Fruit fly (Drosophila melanogaster) whole organism, embryonic: ENCODE data around the gene CG7860.

ENCODE experiments used
- Antp ChIP-seq: fragments of 200-800 bp; sonication (Bioruptor generic); optimal IDR thresholded peaks from 3 replicates; lab custom pipeline; 2016; ENCODE audit warnings: missing biosample characterization, missing genetic modification characterization
- C15 ChIP-seq: fragments of 200-800 bp; sonication (Bioruptor generic); IDR thresholded peaks from 3 replicates; pipeline ENCODE4 v1.3.6; 2022; ENCODE audit warnings: missing biosample characterization, missing genetic modification characterization
- CG11398 ChIP-seq: fragments of 200-800 bp; sonication (Bioruptor generic); optimal IDR thresholded peaks from 2 replicates; lab custom pipeline; 2016; ENCODE audit warnings: missing biosample characterization, missing genetic modification characterization
- CG12155 ChIP-seq: fragments of 200-800 bp; sonication (Bioruptor generic); optimal IDR thresholded peaks from 3 replicates; lab custom pipeline; 2016; ENCODE audit warnings: missing biosample characterization, missing genetic modification characterization
- CG13123 ChIP-seq: fragments of 200-800 bp; sonication (Bioruptor generic); optimal IDR thresholded peaks from 2 replicates; lab custom pipeline; 2016; ENCODE audit warnings: missing biosample characterization, missing genetic modification characterization
- CG16815 ChIP-seq: fragments of 200-800 bp; sonication (Bioruptor generic); optimal IDR thresholded peaks from 3 replicates; lab custom pipeline; 2017; ENCODE audit warnings: missing biosample characterization, mild to moderate bottlenecking, missing genetic modification characterization
- CG17328 ChIP-seq: fragments of 200-800 bp; sonication (Bioruptor generic); IDR thresholded peaks from 2 replicates; pipeline ENCODE4 v1.3.6; 2022; ENCODE audit warnings: missing biosample characterization, missing genetic modification characterization
- CG17361 ChIP-seq: fragments of 200-800 bp; sonication (Bioruptor generic); IDR thresholded peaks from 3 replicates; pipeline ENCODE4 v1.3.6; 2022; ENCODE audit warnings: missing biosample characterization, missing genetic modification characterization
- CG17612 ChIP-seq: fragments of 200-800 bp; sonication (Bioruptor generic); IDR thresholded peaks from 2 replicates; pipeline ENCODE4 v1.3.6; 2022; ENCODE audit warnings: missing biosample characterization, missing genetic modification characterization
- CG2889 ChIP-seq: fragments of 200-800 bp; sonication (Bioruptor generic); IDR thresholded peaks from 3 replicates; pipeline ENCODE4 v1.3.6; 2022; ENCODE audit warnings: missing biosample characterization, missing genetic modification characterization
- CG31388 ChIP-seq: fragments of 200-800 bp; sonication (Bioruptor generic); optimal IDR thresholded peaks from 2 replicates; lab custom pipeline; 2016; ENCODE audit warnings: missing biosample characterization, missing genetic modification characterization
- CG3163 ChIP-seq: fragments of 200-800 bp; sonication (Bioruptor generic); optimal IDR thresholded peaks from 3 replicates; lab custom pipeline; 2016; ENCODE audit warnings: missing biosample characterization, missing genetic modification characterization
- CG32532 ChIP-seq: fragments of 200-800 bp; sonication (Bioruptor generic); IDR thresholded peaks from 2 replicates; pipeline ENCODE4 v1.3.6; 2022; ENCODE audit warnings: missing biosample characterization, missing genetic modification characterization
- CG33213 ChIP-seq: fragments of 200-800 bp; sonication (Bioruptor generic); optimal IDR thresholded peaks from 3 replicates; lab custom pipeline; 2016; ENCODE audit warnings: missing biosample characterization, missing genetic modification characterization
- CG3838 ChIP-seq: fragments of 200-800 bp; sonication (Bioruptor generic); optimal IDR thresholded peaks from 3 replicates; lab custom pipeline; 2016; ENCODE audit warnings: missing biosample characterization, missing genetic modification characterization
- CG4820 ChIP-seq: fragments of 200-800 bp; sonication (Bioruptor generic); optimal IDR thresholded peaks from 3 replicates; lab custom pipeline; 2016; ENCODE audit warnings: missing biosample characterization, missing genetic modification characterization
- CG5180 ChIP-seq: fragments of 200-800 bp; sonication (Bioruptor generic); optimal IDR thresholded peaks from 3 replicates; lab custom pipeline; 2017; ENCODE audit warnings: missing biosample characterization, missing genetic modification characterization, mild to moderate bottlenecking, moderate library complexity, missing genetic modification reagents
- CG6854 ChIP-seq: fragments of 200-800 bp; sonication (Bioruptor generic); optimal IDR thresholded peaks from 3 replicates; lab custom pipeline; 2017; ENCODE audit warnings: missing biosample characterization, mild to moderate bottlenecking, missing genetic modification characterization
- CG7786 ChIP-seq: fragments of 200-800 bp; sonication (Bioruptor generic); optimal IDR thresholded peaks from 2 replicates; lab custom pipeline; 2016; ENCODE audit warnings: missing biosample characterization, missing genetic modification characterization
- CG9437 ChIP-seq: fragments of 200-800 bp; sonication (Bioruptor generic); optimal IDR thresholded peaks from 2 replicates; lab custom pipeline; 2018; ENCODE audit warnings: missing biosample characterization, mild to moderate bottlenecking, missing genetic modification characterization
- CHES-1-like ChIP-seq: fragments of 200-800 bp; sonication (Bioruptor generic); optimal IDR thresholded peaks from 2 replicates; lab custom pipeline; 2016; ENCODE audit warnings: missing biosample characterization, missing genetic modification characterization
- CkIIα-i1 ChIP-seq: fragments of 200-800 bp; sonication (Bioruptor generic); IDR thresholded peaks from 2 replicates; pipeline ENCODE4 v1.3.6; 2022; ENCODE audit warnings: missing biosample characterization, missing genetic modification characterization
- D19B ChIP-seq: fragments of 200-800 bp; sonication (Bioruptor generic); optimal IDR thresholded peaks from 2 replicates; lab custom pipeline; 2017; ENCODE audit warnings: missing biosample characterization, mild to moderate bottlenecking, missing genetic modification characterization
- Dll ChIP-seq: fragments of 200-800 bp; sonication (Bioruptor generic); IDR thresholded peaks from 4 replicates; pipeline ENCODE4 v1.3.6; 2022; ENCODE audit warnings: missing biosample characterization, missing genetic modification characterization; ENCODE audit not compliant: partially characterized antibody
- Doc3 ChIP-seq: fragments of 200-800 bp; sonication (Bioruptor generic); IDR thresholded peaks from 3 replicates; pipeline ENCODE4 v1.3.6; 2022; ENCODE audit warnings: missing biosample characterization, missing genetic modification characterization; ENCODE audit not compliant: partially characterized antibody
- Elba2 ChIP-seq: fragments of 200-800 bp; sonication (Bioruptor generic); optimal IDR thresholded peaks from 3 replicates; lab custom pipeline; 2016; ENCODE audit warnings: missing biosample characterization, missing genetic modification characterization
- Fer2 ChIP-seq: fragments of 200-800 bp; sonication (Bioruptor generic); optimal IDR thresholded peaks from 2 replicates; lab custom pipeline; 2018; ENCODE audit warnings: missing biosample characterization, mild to moderate bottlenecking, missing genetic modification characterization, moderate library complexity
- Gug ChIP-seq: fragments of 200-800 bp; sonication (Bioruptor generic); IDR thresholded peaks from 4 replicates; pipeline ENCODE4 v1.3.6; 2022; ENCODE audit warnings: missing biosample characterization, missing genetic modification characterization
- HLHmδ ChIP-seq: fragments of 200-800 bp; sonication (Bioruptor generic); optimal IDR thresholded peaks from 2 replicates; lab custom pipeline; 2018; ENCODE audit warnings: missing biosample characterization, mild to moderate bottlenecking, missing genetic modification characterization, moderate library complexity
- Lpt ChIP-seq: fragments of >200 bp; optimal IDR thresholded peaks from 2 replicates; lab custom pipeline; 2018; ENCODE audit warnings: missing biosample characterization, missing genetic modification characterization
- MBD-R2 ChIP-seq: fragments of 200-800 bp; sonication (Bioruptor generic); IDR thresholded peaks from 2 replicates; pipeline ENCODE4 v1.3.6; 2022; ENCODE audit warnings: missing biosample characterization, missing genetic modification characterization
- MESR4 ChIP-seq: fragments of 200-800 bp; sonication (Bioruptor generic); optimal IDR thresholded peaks from 2 replicates; lab custom pipeline; 2018; ENCODE audit warnings: missing biosample characterization, mild to moderate bottlenecking, missing genetic modification characterization, moderate library complexity
- Optix ChIP-seq: fragments of 200-800 bp; sonication (Bioruptor generic); IDR thresholded peaks from 3 replicates; pipeline ENCODE4 v1.3.6; 2022; ENCODE audit warnings: missing biosample characterization, missing genetic modification characterization
- Pdp1 ChIP-seq, 2 experiments: fragments of 200-800 bp; sonication (Bioruptor generic); optimal IDR thresholded peaks; 3 replicates each; lab custom pipeline; 2016; ENCODE audit warnings: missing biosample characterization in 2 of 2, missing genetic modification characterization in 2 of 2, mild to moderate bottlenecking in 1 of 2, moderate library complexity in 1 of 2
- Spps ChIP-seq: fragments of 200-800 bp; sonication (Bioruptor generic); optimal IDR thresholded peaks from 2 replicates; lab custom pipeline; 2018; ENCODE audit warnings: missing biosample characterization, mild to moderate bottlenecking, missing genetic modification characterization
- Xbp1 ChIP-seq: fragments of 200-800 bp; sonication (Bioruptor generic); optimal IDR thresholded peaks from 3 replicates; lab custom pipeline; 2016; ENCODE audit warnings: missing biosample characterization, mild to moderate bottlenecking, missing genetic modification characterization
- ab ChIP-seq: fragments of 200-800 bp; sonication (Bioruptor generic); optimal IDR thresholded peaks from 2 replicates; lab custom pipeline; 2016; ENCODE audit warnings: missing biosample characterization, missing genetic modification characterization
- ash1 ChIP-seq: fragments of 200-800 bp; sonication (Bioruptor generic); optimal IDR thresholded peaks from 2 replicates; lab custom pipeline; 2018; ENCODE audit warnings: missing biosample characterization, mild to moderate bottlenecking, missing genetic modification characterization
- bigmax ChIP-seq: fragments of 200-800 bp; sonication (Bioruptor generic); optimal IDR thresholded peaks from 2 replicates; lab custom pipeline; 2018; ENCODE audit warnings: missing biosample characterization, mild to moderate bottlenecking, missing genetic modification characterization
- crp ChIP-seq, 2 experiments: fragments of 200-800 bp; sonication (Bioruptor generic); optimal IDR thresholded peaks; 2 replicates in 1 of 2; 3 replicates in 1 of 2; lab custom pipeline; 2017; ENCODE audit warnings: missing biosample characterization in 2 of 2, missing genetic modification characterization in 2 of 2, mild to moderate bottlenecking in 1 of 2, moderate library complexity in 1 of 2
- esg ChIP-seq: fragments of 200-800 bp; sonication (Bioruptor generic); conservative IDR thresholded peaks from 2 replicates; pipeline ENCODE4 v1.3.6; 2022; ENCODE audit warnings: missing biosample characterization, missing genetic modification characterization
- fd64A ChIP-seq: fragments of 200-800 bp; sonication (Bioruptor generic); optimal IDR thresholded peaks from 3 replicates; lab custom pipeline; 2018; ENCODE audit warnings: missing biosample characterization, mild to moderate bottlenecking, missing genetic modification characterization
- gfzf ChIP-seq: fragments of 200-800 bp; sonication (Bioruptor generic); optimal IDR thresholded peaks from 2 replicates; lab custom pipeline; 2016; ENCODE audit warnings: missing biosample characterization, mild to moderate bottlenecking, missing genetic modification characterization, moderate library complexity
- kah ChIP-seq: fragments of 200-800 bp; sonication (Bioruptor generic); optimal IDR thresholded peaks from 2 replicates; lab custom pipeline; 2018; ENCODE audit warnings: missing biosample characterization, mild to moderate bottlenecking, missing genetic modification characterization
- mld ChIP-seq: fragments of 200-800 bp; sonication (Bioruptor generic); IDR thresholded peaks from 3 replicates; pipeline ENCODE4 v1.3.6; 2022; ENCODE audit warnings: missing biosample characterization, missing genetic modification characterization; ENCODE audit not compliant: partially characterized antibody
- otp ChIP-seq: fragments of 200-800 bp; sonication (Bioruptor generic); IDR thresholded peaks from 3 replicates; pipeline ENCODE4, ENCODE4 v1.3.6; 2022; ENCODE audit warnings: missing biosample characterization, missing genetic modification characterization
- pho ChIP-seq: fragments of 200-800 bp; sonication (Bioruptor generic); optimal IDR thresholded peaks from 2 replicates; lab custom pipeline; 2016; ENCODE audit warnings: missing biosample characterization, missing genetic modification characterization
- pnt ChIP-seq: fragments of 200-800 bp; sonication (Bioruptor generic); optimal IDR thresholded peaks from 3 replicates; lab custom pipeline; 2016; ENCODE audit warnings: missing biosample characterization, missing genetic modification characterization
- scrt ChIP-seq: fragments of 200-800 bp; sonication (Bioruptor generic); optimal IDR thresholded peaks from 2 replicates; lab custom pipeline; 2018; ENCODE audit warnings: missing biosample characterization, mild to moderate bottlenecking, missing genetic modification characterization, moderate library complexity
- sim ChIP-seq: fragments of 200-800 bp; sonication (Bioruptor generic); IDR thresholded peaks from 2 replicates; pipeline ENCODE4 v1.3.6; 2022; ENCODE audit warnings: missing biosample characterization, missing genetic modification characterization
- sisA ChIP-seq: fragments of 200-800 bp; sonication (Bioruptor generic); IDR thresholded peaks from 2 replicates; pipeline ENCODE4 v1.3.6; 2022; ENCODE audit warnings: missing biosample characterization, missing genetic modification characterization
- sob ChIP-seq: fragments of 200-800 bp; sonication (Bioruptor generic); IDR thresholded peaks from 2 replicates; pipeline ENCODE4 v1.3.6; 2022; ENCODE audit warnings: missing biosample characterization, missing genetic modification characterization

CG7860 gene

dm6 chrX:15578043-15578442 is 9.2 kb downstream of the CG7860 start, which contains the start of the genes cerv and CG7872:
Gene cerv, minus strand, starts transcription at chrX:15578171.
Gene CG7872, plus strand, starts transcription at chrX:15578205.
- TF ChIP-seq sim: no peak
- no peak for TF ChIP-seq CkIIα-i1
- no peak for TF ChIP-seq CG33213 (GFP tag; lab: Kevin White, UChicago)
- no peak for TF ChIP-seq CG17612
- no peak for TF ChIP-seq CG5180
- no peak for TF ChIP-seq Xbp1
- TF ChIP-seq CHES-1-like (GFP tag; lab: Kevin White, UChicago): no peak
- TF ChIP-seq CG32532 (GFP tag; lab: Robert Waterston, UW): no peak
- TF ChIP-seq Fer2 (tag; lab: Kevin White, UChicago): no peak
- TF ChIP-seq CG9437 (GFP tag; lab: Kevin White, UChicago): no peak
- TF ChIP-seq CG11398 (GFP tag; lab: Kevin White, UChicago): no peak
- TF ChIP-seq CG6854 (GFP tag; lab: Kevin White, UChicago): no peak
- TF ChIP-seq Elba2: no peak
- peak in 1 of 2 experiments; percentile 19 for TF ChIP-seq Pdp1 (GFP tag; optimal IDR thresholded peaks at IDR 0.05; lab: Kevin White, UChicago)
- no peak for TF ChIP-seq pho
- TF ChIP-seq otp: no peak
- TF ChIP-seq CG12155 (GFP tag; lab: Kevin White, UChicago): no peak
- no peak for TF ChIP-seq CG3838 (GFP tag; lab: Kevin White, UChicago)
- no peak for TF ChIP-seq CG7786 (GFP tag; lab: Kevin White, UChicago)
- no peak for TF ChIP-seq esg
- TF ChIP-seq Optix: no peak
- TF ChIP-seq CG16815: no peak
- peak; percentile 48; the same call in 1 of the 3 replicates for TF ChIP-seq Doc3 (GFP tag; lab: Robert Waterston, UW)
- TF ChIP-seq bigmax: no peak
- no peak for TF ChIP-seq CG17328 (GFP tag; lab: Robert Waterston, UW)
- no peak for TF ChIP-seq ash1
- TF ChIP-seq sisA: no peak
- TF ChIP-seq CG13123 (GFP tag; lab: Kevin White, UChicago): no peak
- TF ChIP-seq ab: no peak
- peak; percentile 13 for TF ChIP-seq HLHmδ
- no peak for TF ChIP-seq Antp (GFP tag; lab: Kevin White, UChicago)
- TF ChIP-seq Spps: no peak
- TF ChIP-seq scrt: peak; percentile 30
- peak; percentile 66 for TF ChIP-seq gfzf (GFP tag; lab: Kevin White, UChicago)
- no peak for TF ChIP-seq fd64A (GFP tag; lab: Kevin White, UChicago)
- TF ChIP-seq sob (GFP tag; lab: Robert Waterston, UW): peak; percentile 48; the same call in 1 of the 2 replicates
- TF ChIP-seq CG3163: no peak
- TF ChIP-seq MESR4 (GFP tag; lab: Kevin White, UChicago): peak; percentile 54
- 0 out of 3 replicates have a peak, but pooled peaks have one; percentile 59 for TF ChIP-seq mld (GFP tag; lab: Robert Waterston, UW)
- TF ChIP-seq pnt (GFP tag; lab: Kevin White, UChicago): no peak
- TF ChIP-seq kah (GFP tag; lab: Kevin White, UChicago): peak; percentile 31
- no peak for TF ChIP-seq CG31388
- no peak for TF ChIP-seq Gug
- TF ChIP-seq C15 (GFP tag; lab: Robert Waterston, UW): no peak
- TF ChIP-seq CG4820: no peak
- peak; percentile 71; the same call in 3 of the 4 replicates for TF ChIP-seq Dll
- no peak for TF ChIP-seq CG2889 (GFP tag; lab: Robert Waterston, UW)
- peak in 1 of 2 experiments; percentile 45 for TF ChIP-seq crp (GFP tag; optimal IDR thresholded peaks at IDR 0.05; lab: Kevin White, UChicago)
- no peak for TF ChIP-seq Lpt (GFP tag; lab: Kevin White, UChicago)
- 0 out of 3 replicates have a peak, but pooled peaks have one; percentile 17 for TF ChIP-seq CG17361 (GFP tag; lab: Robert Waterston, UW)
- TF ChIP-seq MBD-R2 (GFP tag; lab: Robert Waterston, UW): peak; percentile 88
- no peak for TF ChIP-seq D19B (GFP tag; lab: Kevin White, UChicago)
